Worm (Caenorhabditis elegans): ENCODE measurements around the gene Y62F5A.10.

DNA sequence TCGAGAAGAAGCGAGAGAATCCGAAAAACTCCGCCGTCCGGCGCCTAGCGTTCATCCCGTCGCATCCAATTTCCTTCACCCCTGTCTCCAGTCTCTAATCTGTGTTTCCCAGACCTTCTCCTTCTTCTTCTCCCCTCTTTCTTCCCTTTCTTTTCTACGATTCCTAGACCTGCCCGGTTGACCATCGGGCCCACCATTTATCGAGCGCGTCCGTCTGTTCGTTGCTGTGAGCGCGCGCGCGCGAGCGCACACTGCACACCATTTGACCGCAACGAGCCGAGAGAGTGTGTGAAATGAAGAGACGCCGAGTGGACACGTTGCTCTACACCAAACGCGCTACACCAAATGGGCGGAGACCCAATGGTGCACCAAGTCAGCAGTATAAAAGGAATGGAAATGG, 15.7 kb downstream of the Y62F5A.10 start:
- TF ChIP-seq snpc-4 (tag; optimal IDR thresholded peaks at IDR 0.05) (no peak), elt-1 (tag; optimal IDR thresholded peaks at IDR 0.05) (no peak), ama-1 (optimal IDR thresholded peaks at IDR 0.05) (no peak), fos-1 (tag; optimal IDR thresholded peaks at IDR 0.05) (no peak), unc-62 (GFP tag; optimal IDR thresholded peaks at IDR 0.05) (no peak), jun-1 (tag; optimal IDR thresholded peaks at IDR 0.05) (no peak), nhr-25 (tag; optimal IDR thresholded peaks at IDR 0.05) (no peak), R02D3.7 (tag; optimal IDR thresholded peaks at IDR 0.05) (no peak), unc-39 (tag; optimal IDR thresholded peaks at IDR 0.05) (no peak), mdl-1 (tag; optimal IDR thresholded peaks at IDR 0.05) (no peak)

Data from whole organism, L3 larva.